Fruit fly (Drosophila melanogaster) whole organism, embryonic: ENCODE data around the gene Pp1-87B.
A peak's percentile ranks its signal among the peaks of the same experiment; 100 is the strongest.

Experiments
- Atf6 ChIP-seq: fragments of 200-800 bp; sonication (Bioruptor generic); IDR thresholded peaks from 2 replicates; pipeline ENCODE4 v1.3.6; 2022; ENCODE audit warnings: missing biosample characterization, missing genetic modification characterization
- B-H1 ChIP-seq: fragments of 200-800 bp; sonication (Bioruptor generic); IDR thresholded peaks from 3 replicates; pipeline ENCODE4 v1.3.6; 2022; ENCODE audit warnings: missing biosample characterization, missing genetic modification characterization
- Bdp1 ChIP-seq: fragments of 200-800 bp; sonication (Bioruptor generic); optimal IDR thresholded peaks from 3 replicates; lab custom pipeline; 2016; ENCODE audit warnings: missing biosample characterization, missing genetic modification characterization
- Bteb2 ChIP-seq: fragments of 200-800 bp; sonication (Bioruptor generic); optimal IDR thresholded peaks from 2 replicates; lab custom pipeline; 2016; ENCODE audit warnings: missing biosample characterization, missing genetic modification characterization
- CG10462 ChIP-seq: fragments of 200-800 bp; sonication (Bioruptor generic); optimal IDR thresholded peaks from 2 replicates; lab custom pipeline; 2016; ENCODE audit warnings: missing biosample characterization, missing genetic modification characterization
- CG11085 ChIP-seq: fragments of 200-800 bp; sonication (Bioruptor generic); IDR thresholded peaks from 2 replicates; pipeline ENCODE4 v1.3.6; 2022; ENCODE audit warnings: missing biosample characterization, missing genetic modification characterization
- CG11723 ChIP-seq: fragments of 200-800 bp; sonication (Bioruptor generic); optimal IDR thresholded peaks from 2 replicates; lab custom pipeline; 2017; ENCODE audit warnings: missing biosample characterization, mild to moderate bottlenecking, missing genetic modification characterization
- CG12659 ChIP-seq: fragments of 200-800 bp; sonication (Bioruptor generic); optimal IDR thresholded peaks from 3 replicates; lab custom pipeline; 2017; ENCODE audit warnings: mild to moderate bottlenecking, missing biosample characterization, missing genetic modification reagents, missing genetic modification characterization
- CG13296 ChIP-seq: fragments of 200-800 bp; sonication (Bioruptor generic); optimal IDR thresholded peaks from 3 replicates; lab custom pipeline; 2018; ENCODE audit warnings: missing biosample characterization, mild to moderate bottlenecking, missing genetic modification characterization
- CG14860 ChIP-seq: fragments of 200-800 bp; sonication (Bioruptor generic); IDR thresholded peaks from 3 replicates; pipeline ENCODE4 v1.3.6; 2022; ENCODE audit warnings: missing biosample characterization, missing genetic modification characterization; ENCODE audit not compliant: partially characterized antibody
- CG15601 ChIP-seq: fragments of 200-800 bp; sonication (Bioruptor generic); optimal IDR thresholded peaks from 3 replicates; lab custom pipeline; 2019; ENCODE audit warnings: missing biosample characterization, mild to moderate bottlenecking, missing genetic modification characterization, moderate library complexity
- CG17802 ChIP-seq: fragments of 200-800 bp; sonication (Bioruptor generic); optimal IDR thresholded peaks from 2 replicates; lab custom pipeline; 2018; ENCODE audit warnings: missing biosample characterization, mild to moderate bottlenecking, missing genetic modification characterization, moderate library complexity
- CG31224 ChIP-seq: fragments of 200-800 bp; sonication (Bioruptor generic); IDR thresholded peaks from 2 replicates; pipeline ENCODE4 v1.3.6; 2022; ENCODE audit warnings: missing biosample characterization, missing genetic modification characterization
- CG3407 ChIP-seq: fragments of 200-800 bp; sonication (Bioruptor generic); optimal IDR thresholded peaks from 2 replicates; lab custom pipeline; 2018; ENCODE audit warnings: missing biosample characterization, mild to moderate bottlenecking, missing genetic modification characterization
- CG3995 ChIP-seq: fragments of 200-800 bp; sonication (Bioruptor generic); optimal IDR thresholded peaks from 3 replicates; lab custom pipeline; 2016; ENCODE audit warnings: missing biosample characterization, missing genetic modification characterization
- CG4328 ChIP-seq: fragments of 200-800 bp; sonication (Bioruptor generic); optimal IDR thresholded peaks from 3 replicates; lab custom pipeline; 2017; ENCODE audit warnings: missing biosample characterization, missing genetic modification reagents, missing genetic modification characterization
- CG4820 ChIP-seq: fragments of 200-800 bp; sonication (Bioruptor generic); optimal IDR thresholded peaks from 3 replicates; lab custom pipeline; 2016; ENCODE audit warnings: missing biosample characterization, missing genetic modification characterization
- CG6765 ChIP-seq: fragments of 200-800 bp; sonication (Bioruptor generic); optimal IDR thresholded peaks from 3 replicates; lab custom pipeline; 2017; ENCODE audit warnings: missing biosample characterization, mild to moderate bottlenecking, missing genetic modification characterization
- CG6791 ChIP-seq: fragments of 200-800 bp; sonication (Bioruptor generic); IDR thresholded peaks from 3 replicates; pipeline ENCODE4 v1.3.6; 2022; ENCODE audit warnings: missing biosample characterization, missing genetic modification characterization; ENCODE audit not compliant: partially characterized antibody
- CG7372 ChIP-seq: fragments of 200-800 bp; sonication (Bioruptor generic); IDR thresholded peaks from 2 replicates; pipeline ENCODE4 v1.3.6; 2022; ENCODE audit warnings: missing biosample characterization, missing genetic modification characterization
- CG7928 ChIP-seq: fragments of 200-800 bp; sonication (Bioruptor generic); optimal IDR thresholded peaks from 2 replicates; lab custom pipeline; 2017; ENCODE audit warnings: missing biosample characterization, mild to moderate bottlenecking, missing genetic modification characterization
- D19B ChIP-seq: fragments of 200-800 bp; sonication (Bioruptor generic); optimal IDR thresholded peaks from 2 replicates; lab custom pipeline; 2017; ENCODE audit warnings: missing biosample characterization, mild to moderate bottlenecking, missing genetic modification characterization
- Doc2 ChIP-seq: fragments of 200-800 bp; sonication (Bioruptor generic); IDR thresholded peaks from 2 replicates; pipeline ENCODE4 v1.3.6; 2022; ENCODE audit warnings: missing biosample characterization, missing genetic modification characterization
- ERR ChIP-seq: fragments of 200-800 bp; sonication (Bioruptor generic); optimal IDR thresholded peaks from 2 replicates; lab custom pipeline; 2016; ENCODE audit warnings: missing biosample characterization, missing genetic modification characterization
- Gsc ChIP-seq: fragments of 200-800 bp; sonication (Bioruptor generic); IDR thresholded peaks from 2 replicates; pipeline ENCODE4 v1.3.6; 2022; ENCODE audit warnings: missing biosample characterization, missing genetic modification characterization
- HLH54F ChIP-seq: fragments of 200-800 bp; sonication (Bioruptor generic); optimal IDR thresholded peaks from 3 replicates; lab custom pipeline; 2016; ENCODE audit warnings: missing biosample characterization, missing genetic modification characterization
- Lpt ChIP-seq: fragments of >200 bp; optimal IDR thresholded peaks from 2 replicates; lab custom pipeline; 2018; ENCODE audit warnings: missing biosample characterization, missing genetic modification characterization
- Mes4 ChIP-seq: fragments of 200-800 bp; sonication (Bioruptor generic); optimal IDR thresholded peaks from 2 replicates; lab custom pipeline; 2016; ENCODE audit warnings: missing biosample characterization, missing genetic modification characterization
- Mrtf ChIP-seq: fragments of 200-800 bp; sonication (Bioruptor generic); IDR thresholded peaks from 3 replicates; pipeline ENCODE4 v1.3.6; 2022; ENCODE audit warnings: missing biosample characterization, missing genetic modification characterization
- Six4 ChIP-seq: fragments of 200-800 bp; sonication (Bioruptor generic); optimal IDR thresholded peaks from 2 replicates; lab custom pipeline; 2016; ENCODE audit warnings: missing biosample characterization, missing genetic modification characterization
- Ssrp ChIP-seq: fragments of 200-800 bp; sonication (Bioruptor generic); optimal IDR thresholded peaks from 2 replicates; lab custom pipeline; 2018; ENCODE audit warnings: missing biosample characterization, mild to moderate bottlenecking, missing genetic modification characterization, moderate library complexity
- Vsx1 ChIP-seq: fragments of 200-800 bp; sonication (Bioruptor generic); optimal IDR thresholded peaks from 2 replicates; lab custom pipeline; 2017; ENCODE audit warnings: missing biosample characterization, mild to moderate bottlenecking, missing genetic modification characterization, missing genetic modification reagents
- amos ChIP-seq: fragments of 200-800 bp; sonication (Bioruptor generic); IDR thresholded peaks from 2 replicates; pipeline ENCODE4 v1.3.6; 2022; ENCODE audit warnings: missing biosample characterization, missing genetic modification characterization; ENCODE audit not compliant: partially characterized antibody
- bsh ChIP-seq, 2 experiments: fragments of 200-800 bp; sonication (Bioruptor generic); optimal IDR thresholded peaks; 2 replicates each; lab custom pipeline; 2017 to 2018; ENCODE audit warnings: mild to moderate bottlenecking in 2 of 2, missing biosample characterization in 2 of 2, missing genetic modification characterization in 2 of 2, moderate library complexity in 1 of 2
- corto ChIP-seq: fragments of 200-800 bp; sonication (Bioruptor generic); optimal IDR thresholded peaks from 2 replicates; lab custom pipeline; 2016; ENCODE audit warnings: missing biosample characterization, mild to moderate bottlenecking, missing genetic modification characterization, moderate library complexity
- gsb ChIP-seq: fragments of 200-800 bp; sonication (Bioruptor generic); IDR thresholded peaks from 2 replicates; pipeline ENCODE4 v1.3.6; 2022; ENCODE audit warnings: missing biosample characterization, missing genetic modification characterization
- gsb-n ChIP-seq: fragments of 200-800 bp; sonication (Bioruptor generic); optimal IDR thresholded peaks from 3 replicates; lab custom pipeline; 2018; ENCODE audit warnings: missing biosample characterization, mild to moderate bottlenecking, missing genetic modification characterization
- h ChIP-seq: fragments of >200 bp; optimal IDR thresholded peaks from 2 replicates; lab custom pipeline; 2017
- knrl ChIP-seq: fragments of 200-800 bp; sonication (Bioruptor generic); IDR thresholded peaks from 3 replicates; pipeline ENCODE4 v1.3.6; 2022; ENCODE audit warnings: missing biosample characterization, missing genetic modification characterization; ENCODE audit not compliant: partially characterized antibody
- mld ChIP-seq: fragments of 200-800 bp; sonication (Bioruptor generic); IDR thresholded peaks from 3 replicates; pipeline ENCODE4 v1.3.6; 2022; ENCODE audit warnings: missing biosample characterization, missing genetic modification characterization; ENCODE audit not compliant: partially characterized antibody
- nerfin-1 ChIP-seq: fragments of 200-800 bp; sonication (Bioruptor generic); optimal IDR thresholded peaks from 3 replicates; lab custom pipeline; 2019; ENCODE audit warnings: missing biosample characterization, mild to moderate bottlenecking, missing genetic modification characterization, moderate library complexity
- nerfin-2 ChIP-seq: fragments of 200-800 bp; sonication (Bioruptor generic); IDR thresholded peaks from 2 replicates; pipeline ENCODE4 v1.3.6; 2022; ENCODE audit warnings: missing biosample characterization, missing genetic modification characterization; ENCODE audit not compliant: partially characterized antibody
- row ChIP-seq: fragments of 200-800 bp; sonication (Bioruptor generic); IDR thresholded peaks from 3 replicates; pipeline ENCODE4 v1.3.6; 2022; ENCODE audit warnings: missing biosample characterization, missing genetic modification characterization
- shn ChIP-seq: fragments of 200-800 bp; sonication (Bioruptor generic); optimal IDR thresholded peaks from 3 replicates; lab custom pipeline; 2016; ENCODE audit warnings: missing biosample characterization, missing genetic modification characterization
- stc ChIP-seq: fragments of 200-800 bp; sonication (Bioruptor generic); IDR thresholded peaks from 2 replicates; pipeline ENCODE4 v1.3.6; 2022; ENCODE audit warnings: missing biosample characterization, missing genetic modification characterization
- stwl ChIP-seq: fragments of 200-800 bp; sonication (Bioruptor generic); optimal IDR thresholded peaks from 3 replicates; lab custom pipeline; 2018; ENCODE audit warnings: missing biosample characterization, mild to moderate bottlenecking, missing genetic modification characterization, moderate library complexity
- tna ChIP-seq: fragments of 200-800 bp; sonication (Bioruptor generic); IDR thresholded peaks from 2 replicates; pipeline ENCODE4 v1.3.6; 2022; ENCODE audit warnings: missing biosample characterization, missing genetic modification characterization; ENCODE audit not compliant: partially characterized antibody
- tx ChIP-seq: fragments of 200-800 bp; sonication (Bioruptor generic); optimal IDR thresholded peaks from 2 replicates; lab custom pipeline; 2016; ENCODE audit warnings: missing biosample characterization, missing genetic modification characterization
- vvl ChIP-seq: fragments of 200-800 bp; sonication (Bioruptor generic); IDR thresholded peaks from 2 replicates; pipeline ENCODE4 v1.3.6; 2022; ENCODE audit warnings: missing biosample characterization, missing genetic modification characterization

The Pp1-87B gene

dm6 chr3R:12406235-12407196, 19.2 kb downstream of the Pp1-87B start, which contains the start of gene CG5167 (continued):
- TF ChIP-seq CG15601 (tag; lab: Kevin White, UChicago) (peak; percentile 37), knrl (GFP tag; lab: Robert Waterston, UW) (no peak), CG17802 (tag; lab: Kevin White, UChicago) (no peak), CG3995 (GFP tag; lab: Kevin White, UChicago) (peak; percentile 51), D19B (GFP tag; lab: Kevin White, UChicago) (peak; percentile 21), Bteb2 (GFP tag; lab: Kevin White, UChicago) (no peak), mld (GFP tag; lab: Robert Waterston, UW) (no peak), CG6765 (peak; percentile 44), corto (GFP tag; lab: Kevin White, UChicago) (peak; percentile 35), CG31224 (no peak), gsb (GFP tag; lab: Robert Waterston, UW) (no peak), ERR (no peak), Six4 (GFP tag; lab: Kevin White, UChicago) (no peak), CG12659 (GFP tag; lab: Kevin White, UChicago) (peak; percentile 20), tna (GFP tag; lab: Robert Waterston, UW) (no peak), CG11085 (GFP tag; lab: Robert Waterston, UW) (no peak), CG13296 (GFP tag; lab: Kevin White, UChicago) (peak; percentile 31), Ssrp (tag; lab: Kevin White, UChicago) (peak; percentile 14), CG4328 (no peak), CG3407 (no peak), nerfin-2 (GFP tag; lab: Robert Waterston, UW) (peak; percentile 23; the same call in 1 of the 2 replicates), shn (no peak), row (GFP tag; lab: Robert Waterston, UW) (peak; percentile 70), CG4820 (GFP tag; lab: Kevin White, UChicago) (peak; percentile 99), vvl (GFP tag; lab: Robert Waterston, UW) (peak; percentile 49; the same call in 1 of the 2 replicates), Doc2 (GFP tag; lab: Robert Waterston, UW) (no peak), CG10462 (GFP tag; lab: Kevin White, UChicago) (no peak), B-H1 (GFP tag; lab: Robert Waterston, UW) (peak; percentile 11; the same call in 1 of the 3 replicates), Mes4 (no peak), gsb-n (tag; lab: Kevin White, UChicago) (peak; percentile 7), tx (GFP tag; lab: Kevin White, UChicago) (no peak), nerfin-1 (peak; percentile 7), Atf6 (GFP tag; lab: Robert Waterston, UW) (no peak), Mrtf (no peak), Vsx1 (GFP tag; lab: Kevin White, UChicago) (peak; percentile 9), h (lab: Kevin White, UChicago) (no peak), stwl (tag; lab: Kevin White, UChicago) (peak; percentile 60), CG14860 (GFP tag; lab: Robert Waterston, UW) (no peak), CG7928 (GFP tag; lab: Kevin White, UChicago) (no peak), Bdp1 (GFP tag; lab: Kevin White, UChicago) (no peak), amos (peak; percentile 7; the same call in 1 of the 2 replicates), CG6791 (no peak), CG11723 (GFP tag; lab: Kevin White, UChicago) (no peak), HLH54F (no peak), Gsc (GFP tag; lab: Robert Waterston, UW) (no peak), CG7372 (no peak), stc (GFP tag; lab: Robert Waterston, UW) (no peak), Lpt (GFP tag; lab: Kevin White, UChicago) (no peak), bsh (GFP tag; optimal IDR thresholded peaks at IDR 0.05; lab: Kevin White, UChicago) (peak; percentile 28 to 82)
